Worm (Caenorhabditis elegans) whole organism, young adult: ENCODE measurements around the gene haly-1.
A peak's percentile ranks its signal among the peaks of the same experiment; 100 is the strongest.

Source experiments
- C17E4.6 ChIP-seq: fragments of 200-800 bp; sonication (Bioruptor generic); IDR thresholded peaks from 2 replicates; pipeline ENCODE4 v1.3.6; 2022; ENCODE audit warnings: missing genetic modification reagents, missing genetic modification characterization, missing compliant biosample characterization
- F23B12.7 ChIP-seq: sonication (generic microtip); optimal IDR thresholded peaks from 2 replicates; lab custom pipeline; 2017; ENCODE audit warnings: missing genetic modification characterization, mild to moderate bottlenecking, missing compliant biosample characterization, antibody characterized with exemption, moderate library complexity; ENCODE audit not compliant: insufficient read depth
- F37B4.10 ChIP-seq: fragments of 200-800 bp; sonication (Bioruptor generic); IDR thresholded peaks from 2 replicates; pipeline ENCODE4 v1.3.6; 2022; ENCODE audit warnings: missing genetic modification characterization, missing compliant biosample characterization
- F55B11.4 ChIP-seq: sonication (generic microtip); optimal IDR thresholded peaks from 2 replicates; lab custom pipeline; 2016; ENCODE audit warnings: missing compliant biosample characterization, missing genetic modification characterization, borderline replicate concordance; ENCODE audit not compliant: insufficient read depth
- T07F8.4 ChIP-seq: sonication (generic microtip); optimal IDR thresholded peaks from 2 replicates; lab custom pipeline; 2016; ENCODE audit warnings: mild to moderate bottlenecking, missing genetic modification characterization, moderate library complexity, missing compliant biosample characterization
- Y53F4B.3 ChIP-seq: fragments of 200-800 bp; sonication (Bioruptor generic); IDR thresholded peaks from 2 replicates; pipeline ENCODE4 v1.3.6; 2022; ENCODE audit warnings: missing genetic modification reagents, missing genetic modification characterization, missing compliant biosample characterization
- Y53G8AR.9 ChIP-seq: fragments of 200-800 bp; sonication (Bioruptor generic); conservative IDR thresholded peaks from 2 replicates; pipeline ENCODE4 v1.3.6; 2022; ENCODE audit warnings: missing genetic modification reagents, missing genetic modification characterization, missing compliant biosample characterization
- ZK185.1 ChIP-seq: sonication (generic microtip); optimal IDR thresholded peaks from 2 replicates; lab custom pipeline; 2016; ENCODE audit warnings: mild to moderate bottlenecking, missing genetic modification characterization, missing compliant biosample characterization; ENCODE audit not compliant: poor library complexity, severe bottlenecking
- aptf-2 ChIP-seq: fragments of 200-800 bp; sonication (Bioruptor generic); conservative IDR thresholded peaks from 2 replicates; pipeline ENCODE4 v1.3.6; 2022; ENCODE audit warnings: missing genetic modification reagents, missing genetic modification characterization, missing compliant biosample characterization
- atf-7 ChIP-seq: sonication (generic microtip); optimal IDR thresholded peaks from 2 replicates; lab custom pipeline; 2017; ENCODE audit warnings: mild to moderate bottlenecking, missing genetic modification characterization, missing compliant biosample characterization
- athp-1 ChIP-seq: sonication (generic microtip); optimal IDR thresholded peaks from 2 replicates; lab custom pipeline; 2017; ENCODE audit warnings: mild to moderate bottlenecking, missing genetic modification characterization, missing compliant biosample characterization
- attf-3 ChIP-seq: fragments of 200-800 bp; sonication (Bioruptor generic); conservative IDR thresholded peaks from 2 replicates; pipeline ENCODE4 v1.3.6; 2022; ENCODE audit warnings: missing genetic modification reagents, missing genetic modification characterization, missing compliant biosample characterization
- attf-5 ChIP-seq: fragments of 200-800 bp; sonication (Bioruptor generic); optimal IDR thresholded peaks from 2 replicates; lab custom pipeline; 2018; ENCODE audit warnings: mild to moderate bottlenecking, missing genetic modification characterization, missing compliant biosample characterization
- bed-1 ChIP-seq: fragments of 200-800 bp; sonication (Bioruptor generic); IDR thresholded peaks from 2 replicates; pipeline ENCODE4 v1.3.6; 2022; ENCODE audit warnings: missing genetic modification reagents, missing genetic modification characterization, missing compliant biosample characterization
- bed-2 ChIP-seq: fragments of 200-800 bp; sonication (Bioruptor generic); IDR thresholded peaks from 2 replicates; pipeline ENCODE4 v1.3.6; 2022; ENCODE audit warnings: missing genetic modification reagents, missing genetic modification characterization, missing compliant biosample characterization
- ceh-40 ChIP-seq: fragments of 200-800 bp; sonication (Bioruptor generic); IDR thresholded peaks from 2 replicates; pipeline ENCODE4 v1.3.6; 2022; ENCODE audit warnings: missing genetic modification characterization, missing compliant biosample characterization
- dpff-1 ChIP-seq: sonication (generic microtip); optimal IDR thresholded peaks from 2 replicates; lab custom pipeline; 2017; ENCODE audit warnings: mild to moderate bottlenecking, missing genetic modification characterization, missing compliant biosample characterization
- egrh-3 ChIP-seq: fragments of 200-800 bp; sonication (Bioruptor generic); IDR thresholded peaks from 2 replicates; pipeline ENCODE4 v1.3.6; 2022; ENCODE audit warnings: missing genetic modification reagents, missing genetic modification characterization, missing compliant biosample characterization
- gei-17 ChIP-seq: fragments of 200-800 bp; sonication (Bioruptor generic); optimal IDR thresholded peaks from 2 replicates; lab custom pipeline; 2018; ENCODE audit warnings: mild to moderate bottlenecking, missing genetic modification characterization, missing compliant biosample characterization
- hsf-1 ChIP-seq: fragments of 200-800 bp; sonication (Bioruptor generic); IDR thresholded peaks from 2 replicates; pipeline ENCODE4 v1.3.6; 2022; ENCODE audit warnings: missing genetic modification reagents, missing genetic modification characterization, missing compliant biosample characterization
- let-526 ChIP-seq: fragments of 200-800 bp; sonication (Bioruptor generic); IDR thresholded peaks from 2 replicates; pipeline ENCODE4 v1.3.6; 2022; ENCODE audit warnings: missing genetic modification reagents, missing genetic modification characterization, missing compliant biosample characterization
- lir-1 ChIP-seq: fragments of 200-800 bp; sonication (Bioruptor generic); conservative IDR thresholded peaks from 2 replicates; pipeline ENCODE4 v1.3.6; 2022; ENCODE audit warnings: missing genetic modification reagents, missing genetic modification characterization, missing compliant biosample characterization
- nhr-27 ChIP-seq: fragments of 200-800 bp; sonication (Bioruptor generic); optimal IDR thresholded peaks from 2 replicates; lab custom pipeline; 2018; ENCODE audit warnings: mild to moderate bottlenecking, missing genetic modification characterization, moderate library complexity, missing compliant biosample characterization
- rcor-1 ChIP-seq: fragments of 200-800 bp; sonication (Bioruptor generic); IDR thresholded peaks from 2 replicates; pipeline ENCODE4 v1.3.6; 2022; ENCODE audit warnings: missing genetic modification reagents, missing genetic modification characterization, missing compliant biosample characterization
- rec-8 ChIP-seq, 2 experiments: sonication (generic microtip); optimal IDR thresholded peaks; 2 replicates each; lab custom pipeline; 2016; ENCODE audit warnings: mild to moderate bottlenecking in 2 of 2, missing genetic modification characterization in 2 of 2, missing genetic modification reagents in 2 of 2, missing genotype in 2 of 2, missing biosample characterization in 1 of 2, missing compliant biosample characterization in 1 of 2, moderate library complexity in 1 of 2
- sea-2 ChIP-seq: fragments of 200-800 bp; sonication (Bioruptor generic); IDR thresholded peaks from 2 replicates; pipeline ENCODE4 v1.3.6; 2022; ENCODE audit warnings: missing genetic modification characterization, missing compliant biosample characterization
- snpc-1.3 ChIP-seq: sonication (generic microtip); optimal IDR thresholded peaks from 2 replicates; lab custom pipeline; 2017; ENCODE audit warnings: missing genetic modification characterization, mild to moderate bottlenecking, missing compliant biosample characterization, antibody characterized with exemption, moderate library complexity, missing genotype, missing genetic modification reagents; ENCODE audit not compliant: insufficient read depth
- somi-1 ChIP-seq: fragments of 200-800 bp; sonication (Bioruptor generic); optimal IDR thresholded peaks from 2 replicates; lab custom pipeline; 2018; ENCODE audit warnings: mild to moderate bottlenecking, missing genetic modification characterization, missing compliant biosample characterization
- tbp1 ChIP-seq: fragments of 200-800 bp; sonication (Bioruptor generic); optimal IDR thresholded peaks from 2 replicates; lab custom pipeline; 2018; ENCODE audit warnings: mild to moderate bottlenecking, missing genetic modification characterization, missing compliant biosample characterization
- tlf-1 ChIP-seq: fragments of 200-800 bp; sonication (Bioruptor generic); optimal IDR thresholded peaks from 2 replicates; lab custom pipeline; 2018; ENCODE audit warnings: mild to moderate bottlenecking, missing genetic modification characterization, missing compliant biosample characterization
- unc-62 ChIP-seq: fragments of 150-350 bp; optimal IDR thresholded peaks from 2 replicates; lab custom pipeline; 2014; ENCODE audit warnings: missing biosample characterization, missing genetic modification reagents, missing genetic modification characterization
- zfh-2 ChIP-seq: fragments of 200-800 bp; sonication (Bioruptor generic); conservative IDR thresholded peaks from 2 replicates; pipeline ENCODE4 v1.3.6; 2022; ENCODE audit warnings: missing genetic modification reagents, missing genetic modification characterization, missing compliant biosample characterization
- ztf-18 ChIP-seq: sonication (generic microtip); optimal IDR thresholded peaks from 2 replicates; lab custom pipeline; 2016; ENCODE audit warnings: missing genotype, mild to moderate bottlenecking, missing genetic modification characterization, missing compliant biosample characterization
- ztf-28 ChIP-seq: fragments of 200-800 bp; sonication (Bioruptor generic); IDR thresholded peaks from 2 replicates; pipeline ENCODE4 v1.3.6; 2022; ENCODE audit warnings: missing genetic modification reagents, missing genetic modification characterization, missing compliant biosample characterization

haly-1 gene

ce11 chrX:10851202-10851601, 45.2 kb downstream of the haly-1 start:
- no peak for TF ChIP-seq F23B12.7 (tag; lab: Kevin White, UChicago)
- TF ChIP-seq somi-1 (GFP tag; lab: Kevin White, UChicago) = no peak
- no peak for TF ChIP-seq unc-62 (GFP tag; lab: Kevin White, UChicago)
- no peak for TF ChIP-seq let-526 (GFP tag; lab: Robert Waterston, UW)
- no peak for TF ChIP-seq Y53F4B.3 (GFP tag; lab: Robert Waterston, UW)
- TF ChIP-seq ztf-18 = no peak
- TF ChIP-seq sea-2 (GFP tag; lab: Robert Waterston, UW) = no peak
- TF ChIP-seq T07F8.4 (tag; lab: Kevin White, UChicago) = no peak
- no peak for TF ChIP-seq dpff-1
- TF ChIP-seq bed-2 (GFP tag; lab: Robert Waterston, UW) = no peak
- no peak for TF ChIP-seq gei-17 (GFP tag; lab: Kevin White, UChicago)
- no peak for TF ChIP-seq aptf-2 (GFP tag; lab: Robert Waterston, UW)
- TF ChIP-seq tlf-1 (GFP tag; lab: Kevin White, UChicago) = no peak
- TF ChIP-seq F37B4.10 (GFP tag; lab: Robert Waterston, UW) = no peak

- TF ChIP-seq hsf-1 (GFP tag; lab: Robert Waterston, UW) (no peak), F55B11.4 (tag; lab: Kevin White, UChicago) (no peak), zfh-2 (GFP tag; lab: Robert Waterston, UW) (no peak), rec-8 (tag; optimal IDR thresholded peaks at IDR 0.05; lab: Kevin White, UChicago) (no peak), ztf-28 (no peak), Y53F4B.3 (GFP tag; lab: Robert Waterston, UW) (no peak), snpc-1.3 (tag; lab: Kevin White, UChicago) (no peak), attf-5 (GFP tag; lab: Kevin White, UChicago) (no peak), atf-7 (no peak), athp-1 (tag; lab: Kevin White, UChicago) (no peak), lir-1 (GFP tag; lab: Robert Waterston, UW) (no peak), attf-3 (GFP tag; lab: Robert Waterston, UW) (no peak), bed-1 (no peak), ceh-40 (GFP tag; lab: Robert Waterston, UW) (no peak), ZK185.1 (tag; lab: Kevin White, UChicago) (no peak), C17E4.6 (GFP tag; lab: Robert Waterston, UW) (no peak), tbp1 (GFP tag; lab: Kevin White, UChicago) (no peak)
- TF ChIP-seq, all 124 proteins: peak for 0
These were observed 49.5 kb downstream of the haly-1 start for ce11 chrX:10846898-10847297.

ce11 chrX:10844602-10845354, 51.6 kb downstream of the haly-1 start, which contains the start of gene C05A9.2:
TSS of gene C05A9.2 (minus strand) at chrX:10844674.
- TF ChIP-seq Y53G8AR.9 (GFP tag; lab: Robert Waterston, UW) = 0 out of 2 replicates have a peak, but pooled peaks have one; percentile 12
- no peak for TF ChIP-seq tlf-1 (GFP tag; lab: Kevin White, UChicago)
- TF ChIP-seq egrh-3 (GFP tag; lab: Robert Waterston, UW) = 0 out of 2 replicates have a peak, but pooled peaks have one; percentile 73
- TF ChIP-seq rcor-1 (GFP tag; lab: Robert Waterston, UW) = no peak
- no peak for TF ChIP-seq nhr-27 (tag; lab: Kevin White, UChicago)
